Worm (Caenorhabditis elegans): ENCODE results near the gene C03B8.3.

The C03B8.3 gene

DNA sequence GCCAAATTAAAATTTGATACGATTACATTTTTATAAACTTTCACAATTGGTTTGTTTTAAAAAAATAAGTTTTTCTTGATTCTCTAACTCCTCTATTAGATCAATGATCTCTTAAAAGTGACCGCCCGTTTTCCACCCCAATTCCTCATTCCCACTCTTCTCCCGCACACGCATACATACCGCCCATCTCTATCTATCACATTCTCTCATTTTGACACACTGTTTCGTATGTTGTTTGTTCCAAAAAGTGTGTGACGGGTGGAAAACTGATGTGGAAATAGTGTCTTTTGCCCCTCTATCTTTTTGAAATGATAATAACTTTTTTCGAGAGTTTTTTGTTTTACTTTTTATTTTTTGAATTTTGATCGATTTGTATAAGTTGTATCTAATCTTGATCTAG is 6.2 kb downstream of the C03B8.3 start (continued):
- TF ChIP-seq zip-11 (GFP tag; IDR thresholded peaks at IDR 0.05), result no peak
- no peak for TF ChIP-seq nhr-111 (GFP tag; optimal IDR thresholded peaks at IDR 0.05)
- no peak for TF ChIP-seq Y105C5A.15 (GFP tag; IDR thresholded peaks at IDR 0.05)
- no peak for TF ChIP-seq ZK337.2 (GFP tag; IDR thresholded peaks at IDR 0.05)
- peak; percentile 94 for TF ChIP-seq lin-13 (GFP tag; optimal IDR thresholded peaks at IDR 0.05)
- no peak for TF ChIP-seq attf-4 (tag; optimal IDR thresholded peaks at IDR 0.05)
- peak; percentile 69 for TF ChIP-seq mes-2 (tag; optimal IDR thresholded peaks at IDR 0.05; ENCODE audit: poor library complexity, severe bottlenecking)
- TF ChIP-seq mxl-3 (GFP tag; optimal IDR thresholded peaks at IDR 0.05), result peak; percentile 94
- TF ChIP-seq Y48G9A.11 (GFP tag; IDR thresholded peaks at IDR 0.05), result no peak
- TF ChIP-seq ceh-32 (tag; optimal IDR thresholded peaks at IDR 0.05; ENCODE audit: poor library complexity), result no peak
- peak; percentile 91 for TF ChIP-seq hlh-11 (tag; optimal IDR thresholded peaks at IDR 0.05)
- no peak for TF ChIP-seq ZK546.5 (tag; optimal IDR thresholded peaks at IDR 0.05)
- TF ChIP-seq tag-97 (GFP tag; IDR thresholded peaks at IDR 0.05), result no peak
- TF ChIP-seq madf-5 (GFP tag; IDR thresholded peaks at IDR 0.05), result no peak
- TF ChIP-seq lir-3 (tag; optimal IDR thresholded peaks at IDR 0.05), result no peak
- TF ChIP-seq dve-1 (tag; optimal IDR thresholded peaks at IDR 0.05; ENCODE audit: insufficient read depth), result peak; percentile 97
- TF ChIP-seq ceh-62 (tag; optimal IDR thresholded peaks at IDR 0.05), result no peak
- TF ChIP-seq mdl-1 (tag; optimal IDR thresholded peaks at IDR 0.05), result peak in 1 of 2 experiments; percentile 83
- TF ChIP-seq dmd-9 (GFP tag; IDR thresholded peaks at IDR 0.05), result no peak
- peak; percentile 25 for TF ChIP-seq nhr-25 (tag; optimal IDR thresholded peaks at IDR 0.05; ENCODE audit: borderline replicate concordance, insufficient read depth)
- TF ChIP-seq F44E2.7 (GFP tag; IDR thresholded peaks at IDR 0.05), result no peak
- TF ChIP-seq php-3 (GFP tag; IDR thresholded peaks at IDR 0.05), result no peak
- TF ChIP-seq mdt-29 (GFP tag; IDR thresholded peaks at IDR 0.05), result no peak
- TF ChIP-seq F49E8.2 (tag; optimal IDR thresholded peaks at IDR 0.05; ENCODE audit: borderline replicate concordance), result no peak
- TF ChIP-seq zag-1 (tag; optimal IDR thresholded peaks at IDR 0.05), result no peak
- TF ChIP-seq nhr-48 (tag; optimal IDR thresholded peaks at IDR 0.05), result no peak
- TF ChIP-seq saeg-2 (GFP tag; IDR thresholded peaks at IDR 0.05), result no peak
- no peak for TF ChIP-seq arid-1 (GFP tag; conservative IDR thresholded peaks at IDR 0.05)
- TF ChIP-seq dmd-6 (GFP tag; IDR thresholded peaks at IDR 0.05), result peak; percentile 86
- TF ChIP-seq F37D6.2 (tag; optimal IDR thresholded peaks at IDR 0.05), result no peak
- no peak for TF ChIP-seq lim-7 (GFP tag; IDR thresholded peaks at IDR 0.05)
- no peak for TF ChIP-seq ztf-11 (tag; optimal IDR thresholded peaks at IDR 0.05)
- no peak for TF ChIP-seq ceh-28 (tag; optimal IDR thresholded peaks at IDR 0.05)
- TF ChIP-seq lin-1 (GFP tag; IDR thresholded peaks at IDR 0.05), result peak; percentile 59
- TF ChIP-seq hlh-30 (tag; optimal IDR thresholded peaks at IDR 0.05; ENCODE audit: insufficient read depth), result peak; percentile 87
- no peak for TF ChIP-seq unc-39 (tag; optimal IDR thresholded peaks at IDR 0.05)
- TF ChIP-seq lin-39 (tag; optimal IDR thresholded peaks at IDR 0.05), result no peak
- no peak for TF ChIP-seq F26F4.8 (GFP tag; conservative IDR thresholded peaks at IDR 0.05)
- TF ChIP-seq rbr-2 (tag; optimal IDR thresholded peaks at IDR 0.05), result peak; percentile 24
- TF ChIP-seq mxl-2 (GFP tag; conservative IDR thresholded peaks at IDR 0.05), result no peak
- no peak for TF ChIP-seq Y5F2A.4 (GFP tag; optimal IDR thresholded peaks at IDR 0.05)
- no peak for TF ChIP-seq cey-2 (tag; optimal IDR thresholded peaks at IDR 0.05; ENCODE audit: borderline replicate concordance, insufficient read depth)
- TF ChIP-seq ama-1 (optimal IDR thresholded peaks at IDR 0.05), result no peak
- peak; percentile 73 for TF ChIP-seq nhr-76 (tag; optimal IDR thresholded peaks at IDR 0.05)
- peak; percentile 3 for TF ChIP-seq nhr-10 (tag; optimal IDR thresholded peaks at IDR 0.05)
- peak; percentile 54 for TF ChIP-seq hmg-1.1 (GFP tag; IDR thresholded peaks at IDR 0.05)
- TF ChIP-seq nhr-77 (tag; optimal IDR thresholded peaks at IDR 0.05), result peak; percentile 95
- no peak for TF ChIP-seq D1046.2 (GFP tag; IDR thresholded peaks at IDR 0.05)
- TF ChIP-seq snpc-4 (tag; optimal IDR thresholded peaks at IDR 0.05), result no peak
- TF ChIP-seq daf-19 (GFP tag; conservative IDR thresholded peaks at IDR 0.05), result no peak
- TF ChIP-seq egl-27 (tag; optimal IDR thresholded peaks at IDR 0.05), result no peak
- no peak for TF ChIP-seq zfp-2 (tag; optimal IDR thresholded peaks at IDR 0.05)
